Worm (Caenorhabditis elegans) whole organism, midembryonic: ENCODE results near the gene bnc-1.

Experiments
- T22C8.4 ChIP-seq: fragments of 200-800 bp; sonication (Bioruptor generic); IDR thresholded peaks from 2 replicates; pipeline ENCODE4 v1.3.6; 2022; ENCODE audit warnings: missing genetic modification characterization, missing compliant biosample characterization
- cog-1 ChIP-seq: sonication (generic microtip); optimal IDR thresholded peaks from 2 replicates; lab custom pipeline; 2016; ENCODE audit warnings: missing genetic modification characterization, missing compliant biosample characterization
- flt-1 ChIP-seq: fragments of 200-800 bp; sonication (Bioruptor generic); IDR thresholded peaks from 2 replicates; pipeline ENCODE4 v1.3.6; 2022; ENCODE audit warnings: missing genetic modification characterization, missing compliant biosample characterization
- ref-1 ChIP-seq: fragments of 200-800 bp; sonication (Bioruptor generic); conservative IDR thresholded peaks from 2 replicates; pipeline ENCODE4 v1.3.6; 2022; ENCODE audit warnings: missing genetic modification reagents, missing genetic modification characterization, missing compliant biosample characterization
- tab-1 ChIP-seq: fragments of 200-800 bp; sonication (Bioruptor generic); IDR thresholded peaks from 2 replicates; pipeline ENCODE4 v1.3.6; 2022; ENCODE audit warnings: missing genetic modification characterization, missing compliant biosample characterization
- ztf-23 ChIP-seq: fragments of 200-800 bp; sonication (Bioruptor generic); IDR thresholded peaks from 2 replicates; pipeline ENCODE4 v1.3.6; 2022; ENCODE audit warnings: missing genetic modification reagents, missing genetic modification characterization, missing compliant biosample characterization
- ztf-29 ChIP-seq: fragments of 200-800 bp; sonication (Bioruptor generic); IDR thresholded peaks from 2 replicates; pipeline ENCODE4 v1.3.6; 2022; ENCODE audit warnings: missing genetic modification reagents, missing genetic modification characterization, missing compliant biosample characterization

- no peak for TF ChIP-seq T22C8.4 (GFP tag; lab: Robert Waterston, UW)
- TF ChIP-seq ztf-23 (GFP tag; lab: Robert Waterston, UW) = no peak
- TF ChIP-seq ref-1 (GFP tag; lab: Robert Waterston, UW) = no peak
- no peak for TF ChIP-seq tab-1 (GFP tag; lab: Robert Waterston, UW)
- no peak for TF ChIP-seq flt-1 (GFP tag; lab: Robert Waterston, UW)
- TF ChIP-seq cog-1 (tag; lab: Kevin White, UChicago) = no peak
- TF ChIP-seq ztf-29 = no peak
Measured at ce11 chrV:12288577-12288976, 11.7 kb upstream of the bnc-1 start, which contains the start of gene rskd-1.
